Worm (Caenorhabditis elegans) whole organism, mixed stage, embryonic: ENCODE measurements around the gene atg-10.

Source experiments
- M03D4.4 ChIP-seq: sonication (generic microtip); optimal IDR thresholded peaks from 2 replicates; lab custom pipeline; 2017; ENCODE audit warnings: mild to moderate bottlenecking, missing genetic modification characterization, missing compliant biosample characterization
- blmp-1 ChIP-seq: fragments of 150-350 bp; optimal IDR thresholded peaks from 2 replicates; lab custom pipeline; 2014; ENCODE audit warnings: missing biosample characterization, missing genetic modification characterization
- ceh-83 ChIP-seq: fragments of 200-800 bp; sonication (Bioruptor generic); optimal IDR thresholded peaks from 2 replicates; lab custom pipeline; 2018; ENCODE audit warnings: mild to moderate bottlenecking, missing genetic modification characterization, missing compliant biosample characterization
- cnd-1 ChIP-seq: fragments of 200-800 bp; sonication (Bioruptor generic); optimal IDR thresholded peaks from 2 replicates; lab custom pipeline; 2018; ENCODE audit warnings: mild to moderate bottlenecking, missing genetic modification characterization, missing compliant biosample characterization
- elt-3 ChIP-seq: fragments of 150-350 bp; optimal IDR thresholded peaks from 2 replicates; lab custom pipeline; 2014; ENCODE audit warnings: missing biosample characterization, missing genetic modification characterization
- hlh-1 ChIP-seq: fragments of 150-350 bp; optimal IDR thresholded peaks from 2 replicates; lab custom pipeline; 2014; ENCODE audit warnings: missing biosample characterization, missing genetic modification reagents, missing genetic modification characterization
- lin-13 ChIP-seq: fragments of 150-350 bp; optimal IDR thresholded peaks from 2 replicates; lab custom pipeline; 2014; ENCODE audit warnings: missing biosample characterization, missing genetic modification characterization
- mep-1 ChIP-seq: fragments of 150-350 bp; optimal IDR thresholded peaks from 2 replicates; lab custom pipeline; 2017; ENCODE audit warnings: missing biosample characterization, missing genetic modification reagents, missing genetic modification characterization, inconsistent platforms
- mls-2 ChIP-seq: sonication (generic microtip); optimal IDR thresholded peaks from 2 replicates; lab custom pipeline; 2016; ENCODE audit warnings: mild to moderate bottlenecking, missing genetic modification characterization, moderate library complexity, missing compliant biosample characterization
- nhr-76 ChIP-seq: sonication (generic microtip); optimal IDR thresholded peaks from 2 replicates; lab custom pipeline; 2017; ENCODE audit warnings: missing biosample characterization, missing genetic modification characterization
- sem-2 ChIP-seq: fragments of 200-800 bp; sonication (Bioruptor generic); optimal IDR thresholded peaks from 2 replicates; lab custom pipeline; 2018; ENCODE audit warnings: mild to moderate bottlenecking, missing genetic modification characterization, missing compliant biosample characterization
- unc-120 ChIP-seq: sonication (generic microtip); optimal IDR thresholded peaks from 2 replicates; lab custom pipeline; 2017; ENCODE audit warnings: missing genetic modification characterization, missing compliant biosample characterization; ENCODE audit not compliant: poor library complexity, severe bottlenecking
- unc-62 ChIP-seq: fragments of 150-350 bp; optimal IDR thresholded peaks from 2 replicates; lab custom pipeline; 2014; ENCODE audit warnings: missing biosample characterization, missing genetic modification reagents, missing genetic modification characterization
- zip-8 ChIP-seq: fragments of 150-350 bp; optimal IDR thresholded peaks from 2 replicates; lab custom pipeline; 2014; ENCODE audit warnings: missing biosample characterization, missing genetic modification characterization

atg-10 gene

DNA sequence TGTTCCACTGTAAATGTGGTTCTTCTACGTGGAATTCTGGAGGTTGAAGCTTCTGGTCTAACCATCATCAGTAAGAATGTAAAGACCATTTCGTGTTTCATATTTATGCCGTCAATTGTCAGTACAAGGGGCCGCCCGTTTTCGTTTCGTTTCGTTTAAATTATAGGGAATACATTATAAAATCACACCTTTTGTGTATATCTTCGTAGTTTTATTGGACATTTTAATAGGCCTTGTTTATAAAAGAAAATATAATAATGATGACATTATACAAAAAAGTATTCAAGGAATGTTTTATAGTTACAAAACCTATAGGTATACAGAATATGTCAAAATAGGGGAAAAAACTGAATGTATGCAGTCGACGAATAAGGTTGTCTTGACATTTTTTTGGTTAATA, 44.8 kb downstream of the atg-10 start, which contains the start of gene ceh-7:
ceh-7 (minus strand) TSS at position 101 of the 400 bp plus-strand sequence.
- TF ChIP-seq nhr-76 (tag; lab: Kevin White, UChicago), result no peak
- TF ChIP-seq elt-3 (tag; lab: Kevin White, UChicago), result no peak
- no peak for TF ChIP-seq cnd-1 (tag; lab: Kevin White, UChicago)
- no peak for TF ChIP-seq sem-2
- no peak for TF ChIP-seq ceh-83 (GFP tag; lab: Kevin White, UChicago)
- TF ChIP-seq mep-1, result no peak
- TF ChIP-seq blmp-1, result no peak
- TF ChIP-seq zip-8, result no peak
- no peak for TF ChIP-seq lin-13 (tag; lab: Kevin White, UChicago)
- TF ChIP-seq unc-62 (GFP tag; lab: Kevin White, UChicago), result no peak
- no peak for TF ChIP-seq mls-2 (tag; lab: Kevin White, UChicago)

DNA sequence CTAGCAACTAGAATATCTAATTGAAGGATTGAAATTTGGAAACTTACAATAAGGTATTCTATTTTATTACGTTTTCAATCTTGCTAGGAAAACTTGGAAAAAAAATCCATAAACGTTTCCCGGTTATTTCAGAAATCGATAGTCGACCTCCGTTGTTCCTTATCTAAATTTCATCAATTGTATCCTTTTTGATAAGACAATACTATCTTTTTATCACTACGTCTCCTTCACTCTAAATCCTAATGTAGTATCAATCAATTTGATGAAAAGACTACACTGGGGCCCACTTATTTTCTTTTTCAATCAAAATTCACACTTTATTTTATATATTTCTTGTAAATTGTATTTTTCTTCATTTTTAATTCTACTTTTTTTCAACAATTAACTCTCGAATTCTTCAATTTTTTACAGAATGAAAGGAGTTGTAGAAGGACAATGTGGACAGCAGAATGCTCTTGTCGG, 45.5 kb downstream of the atg-10 start, which contains the start of gene prx-5:
prx-5 (plus strand) TSS at position 412 of the 462 bp plus-strand sequence.
- TF ChIP-seq M03D4.4 (tag; lab: Kevin White, UChicago), result no peak

DNA sequence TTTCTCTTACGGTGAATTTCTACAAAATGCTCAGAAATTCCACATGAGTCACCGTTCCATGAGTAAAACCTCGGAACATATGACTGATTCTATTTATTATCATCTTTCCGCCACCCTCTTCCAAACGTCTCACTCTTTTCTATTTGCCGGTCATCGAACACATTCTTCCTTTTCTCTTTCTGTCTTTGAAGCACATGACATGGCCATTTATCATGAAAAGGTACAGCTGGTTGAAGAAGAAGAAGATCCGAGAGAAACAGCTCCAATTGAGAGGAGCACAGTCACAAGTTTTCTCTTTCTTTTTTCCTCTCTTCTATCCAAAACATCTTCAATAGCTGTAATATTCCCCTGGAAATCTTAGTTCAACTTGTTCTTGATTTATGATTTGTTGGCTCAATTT, 48.1 kb downstream of the atg-10 start, which contains the start of gene cup-16:
cup-16 (plus strand) TSS at position 132 of the 400 bp plus-strand sequence.
- TF ChIP-seq unc-120 (tag; lab: Kevin White, UChicago), result peak; percentile 3
- peak; percentile 35 for TF ChIP-seq hlh-1
- TF ChIP-seq unc-62 (GFP tag; lab: Kevin White, UChicago), result peak; percentile 20
- no peak for TF ChIP-seq blmp-1
